Worm (Caenorhabditis elegans) whole organism, young adult: ENCODE data around the gene clec-199.

Experiments used
- B0035.1 ChIP-seq: sonication (generic microtip); optimal IDR thresholded peaks from 2 replicates; lab custom pipeline; 2016; ENCODE audit warnings: missing genetic modification characterization, mild to moderate bottlenecking, missing compliant biosample characterization, missing genotype, missing genetic modification reagents
- D2030.7 ChIP-seq: fragments of 200-800 bp; sonication (Bioruptor generic); IDR thresholded peaks from 2 replicates; pipeline ENCODE4 v1.3.6; 2022; ENCODE audit warnings: missing genetic modification reagents, missing genetic modification characterization, missing compliant biosample characterization
- F23B12.7 ChIP-seq: sonication (generic microtip); optimal IDR thresholded peaks from 2 replicates; lab custom pipeline; 2017; ENCODE audit warnings: missing genetic modification characterization, mild to moderate bottlenecking, missing compliant biosample characterization, antibody characterized with exemption, moderate library complexity; ENCODE audit not compliant: insufficient read depth
- F37B4.10 ChIP-seq: fragments of 200-800 bp; sonication (Bioruptor generic); IDR thresholded peaks from 2 replicates; pipeline ENCODE4 v1.3.6; 2022; ENCODE audit warnings: missing genetic modification characterization, missing compliant biosample characterization
- F57A8.1 ChIP-seq: fragments of 200-800 bp; sonication (Bioruptor generic); optimal IDR thresholded peaks from 2 replicates; lab custom pipeline; 2018; ENCODE audit warnings: mild to moderate bottlenecking, missing genetic modification characterization, moderate library complexity, missing compliant biosample characterization
- T07F8.4 ChIP-seq: sonication (generic microtip); optimal IDR thresholded peaks from 2 replicates; lab custom pipeline; 2016; ENCODE audit warnings: mild to moderate bottlenecking, missing genetic modification characterization, moderate library complexity, missing compliant biosample characterization
- Y95B8A.8 ChIP-seq: fragments of 200-800 bp; sonication (Bioruptor generic); IDR thresholded peaks from 2 replicates; pipeline ENCODE4 v1.3.6; 2022; ENCODE audit warnings: missing genetic modification reagents, missing genetic modification characterization, missing compliant biosample characterization
- ama-1 ChIP-seq, 3 experiments: fragments of 150-350 bp in 1 of 3; sonication (generic microtip) in 2 of 3; optimal IDR thresholded peaks; 2 replicates each; lab custom pipeline; 2014 to 2018; ENCODE audit warnings: missing biosample characterization in 2 of 3, missing genetic modification characterization in 2 of 3, missing genetic modification reagents in 2 of 3
- attf-5 ChIP-seq: fragments of 200-800 bp; sonication (Bioruptor generic); optimal IDR thresholded peaks from 2 replicates; lab custom pipeline; 2018; ENCODE audit warnings: mild to moderate bottlenecking, missing genetic modification characterization, missing compliant biosample characterization
- ceh-40 ChIP-seq: fragments of 200-800 bp; sonication (Bioruptor generic); IDR thresholded peaks from 2 replicates; pipeline ENCODE4 v1.3.6; 2022; ENCODE audit warnings: missing genetic modification characterization, missing compliant biosample characterization
- dox-1 ChIP-seq: fragments of 200-800 bp; sonication (Bioruptor generic); IDR thresholded peaks from 2 replicates; pipeline ENCODE4 v1.3.6; 2022; ENCODE audit warnings: missing genetic modification reagents, missing genetic modification characterization, missing compliant biosample characterization
- egrh-3 ChIP-seq: fragments of 200-800 bp; sonication (Bioruptor generic); IDR thresholded peaks from 2 replicates; pipeline ENCODE4 v1.3.6; 2022; ENCODE audit warnings: missing genetic modification reagents, missing genetic modification characterization, missing compliant biosample characterization
- ets-4 ChIP-seq: fragments of 200-800 bp; sonication (Bioruptor generic); optimal IDR thresholded peaks from 2 replicates; lab custom pipeline; 2018; ENCODE audit warnings: mild to moderate bottlenecking, missing genetic modification characterization, missing compliant biosample characterization
- gei-17 ChIP-seq: fragments of 200-800 bp; sonication (Bioruptor generic); optimal IDR thresholded peaks from 2 replicates; lab custom pipeline; 2018; ENCODE audit warnings: mild to moderate bottlenecking, missing genetic modification characterization, missing compliant biosample characterization
- hlh-26 ChIP-seq: fragments of 200-800 bp; sonication (Bioruptor generic); conservative IDR thresholded peaks from 2 replicates; pipeline ENCODE4 v1.3.6; 2022; ENCODE audit warnings: missing genetic modification reagents, missing genetic modification characterization, missing compliant biosample characterization
- hmg-1.2 ChIP-seq: fragments of 200-800 bp; sonication (Bioruptor generic); IDR thresholded peaks from 2 replicates; pipeline ENCODE4 v1.3.6; 2022; ENCODE audit warnings: missing genetic modification reagents, missing genetic modification characterization, missing compliant biosample characterization
- hrde-1 ChIP-seq: sonication (generic microtip); optimal IDR thresholded peaks from 2 replicates; lab custom pipeline; 2016; ENCODE audit warnings: missing genetic modification characterization, mild to moderate bottlenecking, missing compliant biosample characterization, moderate library complexity, missing genotype, missing genetic modification reagents, borderline replicate concordance
- hsf-1 ChIP-seq: fragments of 200-800 bp; sonication (Bioruptor generic); IDR thresholded peaks from 2 replicates; pipeline ENCODE4 v1.3.6; 2022; ENCODE audit warnings: missing genetic modification reagents, missing genetic modification characterization, missing compliant biosample characterization
- lag-1 ChIP-seq: fragments of 200-800 bp; sonication (Bioruptor generic); IDR thresholded peaks from 2 replicates; pipeline ENCODE4 v1.3.6; 2022; ENCODE audit warnings: missing genetic modification reagents, missing genetic modification characterization, missing compliant biosample characterization
- let-526 ChIP-seq: fragments of 200-800 bp; sonication (Bioruptor generic); IDR thresholded peaks from 2 replicates; pipeline ENCODE4 v1.3.6; 2022; ENCODE audit warnings: missing genetic modification reagents, missing genetic modification characterization, missing compliant biosample characterization
- lin-26 ChIP-seq: fragments of 200-800 bp; sonication (Bioruptor generic); IDR thresholded peaks from 2 replicates; pipeline ENCODE4 v1.3.6; 2022; ENCODE audit warnings: missing genetic modification reagents, missing genetic modification characterization, missing compliant biosample characterization
- lin-54 ChIP-seq: fragments of 200-800 bp; sonication (Bioruptor generic); optimal IDR thresholded peaks from 2 replicates; lab custom pipeline; 2018; ENCODE audit warnings: mild to moderate bottlenecking, missing genetic modification characterization, missing compliant biosample characterization
- mcd-1 ChIP-seq: fragments of 200-800 bp; sonication (Bioruptor generic); IDR thresholded peaks from 2 replicates; pipeline ENCODE4 v1.3.6; 2022; ENCODE audit warnings: missing genetic modification reagents, missing genetic modification characterization, missing compliant biosample characterization
- mes-4 ChIP-seq: sonication (generic microtip); optimal IDR thresholded peaks from 2 replicates; lab custom pipeline; 2016; ENCODE audit warnings: missing genotype, missing genetic modification characterization, missing compliant biosample characterization
- mxl-1 ChIP-seq: sonication (generic microtip); optimal IDR thresholded peaks from 2 replicates; lab custom pipeline; 2016; ENCODE audit warnings: missing genetic modification characterization, missing compliant biosample characterization
- nfya-1 ChIP-seq: sonication (generic microtip); optimal IDR thresholded peaks from 2 replicates; lab custom pipeline; 2017; ENCODE audit warnings: antibody characterized with exemption, missing compliant biosample characterization, missing genetic modification characterization, borderline replicate concordance; ENCODE audit not compliant: insufficient read depth
- nhr-179 ChIP-seq: sonication (generic microtip); optimal IDR thresholded peaks from 2 replicates; lab custom pipeline; 2016; ENCODE audit warnings: mild to moderate bottlenecking, missing genetic modification characterization, missing compliant biosample characterization
- nhr-80 ChIP-seq: sonication (generic microtip); optimal IDR thresholded peaks from 2 replicates; lab custom pipeline; 2016; ENCODE audit warnings: missing genetic modification characterization, missing compliant biosample characterization
- pbrm-1 ChIP-seq: fragments of 200-800 bp; sonication (Bioruptor generic); IDR thresholded peaks from 2 replicates; pipeline ENCODE4 v1.3.6; 2022; ENCODE audit warnings: missing genetic modification reagents, missing genetic modification characterization, missing compliant biosample characterization
- pha-4 ChIP-seq: fragments of 150-350 bp; sonication (generic microtip); optimal IDR thresholded peaks from 2 replicates; lab custom pipeline; 2014; ENCODE audit warnings: missing biosample characterization, missing genetic modification reagents, missing genetic modification characterization
- rec-8 ChIP-seq, 2 experiments: sonication (generic microtip); optimal IDR thresholded peaks; 2 replicates each; lab custom pipeline; 2016; ENCODE audit warnings: mild to moderate bottlenecking in 2 of 2, missing genetic modification characterization in 2 of 2, missing genetic modification reagents in 2 of 2, missing genotype in 2 of 2, missing biosample characterization in 1 of 2, missing compliant biosample characterization in 1 of 2, moderate library complexity in 1 of 2
- repo-1 ChIP-seq: sonication (generic microtip); optimal IDR thresholded peaks from 2 replicates; lab custom pipeline; 2017; ENCODE audit warnings: mild to moderate bottlenecking, missing genetic modification characterization, missing compliant biosample characterization
- rpc-1 ChIP-seq, 2 experiments: fragments of 150-350 bp in 1 of 2; sonication (generic microtip) in 1 of 2; optimal IDR thresholded peaks; 2 replicates each; lab custom pipeline; 2014 to 2018; ENCODE audit warnings: missing biosample characterization in 1 of 2, missing genetic modification characterization in 1 of 2, missing genetic modification reagents in 1 of 2, missing genotype in 1 of 2
- snpc-1.1 ChIP-seq: sonication (generic microtip); optimal IDR thresholded peaks from 2 replicates; lab custom pipeline; 2017; ENCODE audit warnings: missing genetic modification characterization, mild to moderate bottlenecking, missing compliant biosample characterization, antibody characterized with exemption, moderate library complexity, missing genotype, missing genetic modification reagents; ENCODE audit not compliant: insufficient read depth
- snpc-4 ChIP-seq, 5 experiments: fragments of 150-350 bp in 1 of 5; sonication (generic microtip) in 4 of 5; optimal IDR thresholded peaks; 2 replicates each; lab custom pipeline; 2014 to 2018; ENCODE audit warnings: missing genetic modification characterization in 5 of 5, missing biosample characterization in 3 of 5, antibody characterized with exemption in 2 of 5, mild to moderate bottlenecking in 2 of 5, missing compliant biosample characterization in 2 of 5, missing genotype in 2 of 5, moderate library complexity in 2 of 5, missing genetic modification reagents in 1 of 5
- ztf-18 ChIP-seq: sonication (generic microtip); optimal IDR thresholded peaks from 2 replicates; lab custom pipeline; 2016; ENCODE audit warnings: missing genotype, mild to moderate bottlenecking, missing genetic modification characterization, missing compliant biosample characterization
- ztf-25 ChIP-seq: fragments of 200-800 bp; sonication (Bioruptor generic); IDR thresholded peaks from 2 replicates; pipeline ENCODE4 v1.3.6; 2022; ENCODE audit warnings: missing genetic modification reagents, missing genetic modification characterization, missing compliant biosample characterization

Gene clec-199

ce11 chrIV:17333542-17334281 lies 18.0 kb upstream of the clec-199 start, which contains the start of gene C49C3.15:
Gene C49C3.15, plus strand, starts transcription at chrIV:17334231.
- TF ChIP-seq B0035.1 (tag; lab: Kevin White, UChicago), result no peak
- no peak for TF ChIP-seq F57A8.1 (GFP tag; lab: Kevin White, UChicago)
- TF ChIP-seq Y95B8A.8 (GFP tag; lab: Robert Waterston, UW), result no peak
- no peak for TF ChIP-seq rpc-1 (optimal IDR thresholded peaks at IDR 0.05; lab: Kevin White, UChicago)
- no peak for TF ChIP-seq rpc-1 (tag; optimal IDR thresholded peaks at IDR 0.05; lab: Kevin White, UChicago)
- no peak for TF ChIP-seq let-526 (GFP tag; lab: Robert Waterston, UW)
- TF ChIP-seq attf-5 (GFP tag; lab: Kevin White, UChicago), result peak; percentile 71
- TF ChIP-seq dox-1 (GFP tag; lab: Robert Waterston, UW), result no peak
- TF ChIP-seq lag-1 (GFP tag; lab: Robert Waterston, UW), result no peak
- peak; percentile 15 for TF ChIP-seq nhr-80
- no peak for TF ChIP-seq mes-4 (tag; lab: Kevin White, UChicago)
- TF ChIP-seq snpc-1.1 (tag; lab: Kevin White, UChicago), result no peak
- TF ChIP-seq pbrm-1 (GFP tag; lab: Robert Waterston, UW), result no peak
- TF ChIP-seq ztf-18 (tag; lab: Kevin White, UChicago), result peak; percentile 13
- TF ChIP-seq D2030.7, result no peak
- TF ChIP-seq hlh-26 (GFP tag; lab: Robert Waterston, UW), result no peak
- TF ChIP-seq pha-4, result no peak
- TF ChIP-seq hsf-1, result no peak
- no peak for TF ChIP-seq egrh-3 (GFP tag; lab: Robert Waterston, UW)
- TF ChIP-seq hrde-1 (tag; lab: Kevin White, UChicago), result no peak
- TF ChIP-seq nhr-179 (tag; lab: Kevin White, UChicago), result no peak
- TF ChIP-seq rec-8 (tag; optimal IDR thresholded peaks at IDR 0.05; lab: Kevin White, UChicago), result no peak
- TF ChIP-seq F37B4.10, result no peak
- no peak for TF ChIP-seq T07F8.4
- TF ChIP-seq gei-17 (GFP tag; lab: Kevin White, UChicago), result no peak
- 0 out of 2 replicates have a peak, but pooled peaks have one; percentile 11 for TF ChIP-seq mcd-1 (GFP tag; lab: Robert Waterston, UW)
- peak; percentile 20 for TF ChIP-seq F23B12.7 (tag; lab: Kevin White, UChicago)
- peak; percentile 51; the same call in 1 of the 2 replicates for TF ChIP-seq hmg-1.2
- TF ChIP-seq snpc-4 (GFP tag; optimal IDR thresholded peaks at IDR 0.05; lab: Kevin White, UChicago), result no peak
- peak in 1 of 4 experiments; percentile 52 for TF ChIP-seq snpc-4 (tag; optimal IDR thresholded peaks at IDR 0.05; lab: Kevin White, UChicago)
- TF ChIP-seq lin-26 (GFP tag; lab: Robert Waterston, UW), result no peak
- no peak for TF ChIP-seq ama-1 (optimal IDR thresholded peaks at IDR 0.05; lab: Kevin White, UChicago)
- TF ChIP-seq ama-1 (GFP tag; optimal IDR thresholded peaks at IDR 0.05; lab: Kevin White, UChicago), result peak in 1 of 2 experiments; percentile 21
- TF ChIP-seq ets-4 (GFP tag; lab: Kevin White, UChicago), result no peak
- no peak for TF ChIP-seq nfya-1 (tag; lab: Kevin White, UChicago)
- TF ChIP-seq mxl-1 (tag; lab: Kevin White, UChicago), result no peak
- no peak for TF ChIP-seq repo-1 (tag; lab: Kevin White, UChicago)
- no peak for TF ChIP-seq ceh-40
- no peak for TF ChIP-seq ztf-25 (GFP tag; lab: Robert Waterston, UW)
- TF ChIP-seq lin-54 (GFP tag; lab: Kevin White, UChicago), result no peak
